Worm (Caenorhabditis elegans): ENCODE results near the gene btb-16.

DNA sequence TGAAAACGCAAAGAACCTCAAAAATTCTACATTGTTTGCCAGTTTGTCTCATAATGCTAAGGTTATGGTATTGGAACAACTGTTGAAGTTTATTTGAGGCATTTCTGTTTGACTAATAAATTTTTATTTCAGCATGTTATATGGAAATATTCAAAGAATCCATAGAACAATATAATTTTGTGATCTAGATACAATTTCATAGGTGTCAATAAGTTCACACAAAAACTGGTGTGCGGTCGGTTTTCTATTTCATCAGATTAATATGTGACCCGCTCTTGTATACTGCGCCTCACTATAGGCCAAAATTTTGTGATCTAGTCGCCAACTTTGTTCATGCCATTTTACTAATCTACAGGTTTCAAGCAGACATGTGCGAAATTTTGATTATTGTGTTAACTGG is 2.8 kb downstream of the btb-16 start, which contains the start of gene btb-22:
- TF ChIP-seq nhr-25 (tag; optimal IDR thresholded peaks at IDR 0.05) (no peak), nhr-11 (tag; optimal IDR thresholded peaks at IDR 0.05) (no peak), lin-11 (tag; optimal IDR thresholded peaks at IDR 0.05) (no peak), nhr-237 (tag; optimal IDR thresholded peaks at IDR 0.05) (no peak), egl-27 (tag; optimal IDR thresholded peaks at IDR 0.05) (no peak), unc-62 (GFP tag; optimal IDR thresholded peaks at IDR 0.05) (no peak), mdl-1 (tag; optimal IDR thresholded peaks at IDR 0.05) (no peak), elt-1 (tag; optimal IDR thresholded peaks at IDR 0.05) (no peak), ceh-82 (tag; optimal IDR thresholded peaks at IDR 0.05) (no peak), lsy-2 (tag; optimal IDR thresholded peaks at IDR 0.05) (no peak), ztf-4 (tag; optimal IDR thresholded peaks at IDR 0.05) (no peak)

Data from whole organism, L2 larva.